Worm (Caenorhabditis elegans) whole organism, L4/young adult: ENCODE results near the gene R193.6.

ENCODE experiments used
- W03F9.2 ChIP-seq: fragments of 150-350 bp; optimal IDR thresholded peaks from 2 replicates; lab custom pipeline; 2014; ENCODE audit warnings: missing biosample characterization, missing genetic modification characterization
- dao-5 ChIP-seq: sonication (generic microtip); optimal IDR thresholded peaks from 2 replicates; lab custom pipeline; 2016; ENCODE audit warnings: missing genotype, missing genetic modification characterization, moderate library complexity, missing compliant biosample characterization
- him-1 ChIP-seq: sonication (generic microtip); optimal IDR thresholded peaks from 2 replicates; lab custom pipeline; 2016; ENCODE audit warnings: missing genotype, missing genetic modification reagents, missing genetic modification characterization, missing compliant biosample characterization

DNA sequence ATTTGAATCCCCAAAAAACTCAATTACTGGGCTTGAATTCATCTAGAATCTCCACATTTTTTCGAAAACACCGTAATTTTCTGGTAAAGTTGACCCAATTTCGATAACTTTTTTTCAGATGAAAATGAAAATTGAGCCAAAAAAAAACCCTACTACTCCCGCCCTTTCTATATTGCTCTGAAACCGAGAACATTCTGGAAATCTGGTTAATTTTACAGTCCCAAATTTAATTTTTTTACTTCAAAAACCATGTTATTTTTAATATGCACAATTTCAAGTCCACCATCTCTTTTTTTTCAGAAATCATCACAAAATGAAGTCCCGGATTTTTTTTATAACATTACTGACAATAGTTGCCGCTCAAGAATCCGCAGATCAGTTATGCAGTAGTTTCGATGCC is 37.0 kb upstream of the R193.6 start, which contains the start of gene C05D9.3:
- TF ChIP-seq him-1 (tag; lab: Kevin White, UChicago) = no peak
- no peak for TF ChIP-seq dao-5 (tag; lab: Kevin White, UChicago)
- no peak for TF ChIP-seq W03F9.2 (tag; lab: Kevin White, UChicago)
